Worm (Caenorhabditis elegans) whole organism, L2 larva: Measurements from ENCODE around the gene C28H8.8.

Source experiments
- F13H6.1 ChIP-seq: sonication (generic microtip); optimal IDR thresholded peaks from 2 replicates; lab custom pipeline; 2016; ENCODE audit warnings: missing genetic modification characterization, missing compliant biosample characterization
- R02D3.7 ChIP-seq: fragments of 150-350 bp; optimal IDR thresholded peaks from 2 replicates; lab custom pipeline; 2014; ENCODE audit warnings: missing biosample characterization, missing genetic modification characterization
- ZK546.5 ChIP-seq: sonication (generic microtip); optimal IDR thresholded peaks from 2 replicates; lab custom pipeline; 2017; ENCODE audit warnings: missing biosample characterization, missing genetic modification characterization
- aly-2 ChIP-seq: fragments of 150-350 bp; optimal IDR thresholded peaks from 2 replicates; lab custom pipeline; 2014; ENCODE audit warnings: missing biosample characterization, missing genetic modification characterization
- ama-1 ChIP-seq: fragments of 150-350 bp; optimal IDR thresholded peaks from 2 replicates; lab custom pipeline; 2018; ENCODE audit warnings: inconsistent platforms
- blmp-1 ChIP-seq: sonication (generic microtip); optimal IDR thresholded peaks from 2 replicates; lab custom pipeline; 2017; ENCODE audit warnings: missing genetic modification characterization, mild to moderate bottlenecking, missing compliant biosample characterization, antibody characterized with exemption, moderate library complexity; ENCODE audit not compliant: insufficient read depth
- ceh-16 ChIP-seq: fragments of 150-350 bp; optimal IDR thresholded peaks from 2 replicates; lab custom pipeline; 2014; ENCODE audit warnings: missing biosample characterization, missing genetic modification characterization
- ceh-82 ChIP-seq: fragments of 150-350 bp; optimal IDR thresholded peaks from 2 replicates; lab custom pipeline; 2014; ENCODE audit warnings: missing biosample characterization, missing genetic modification characterization
- crh-2 ChIP-seq: sonication (generic microtip); optimal IDR thresholded peaks from 2 replicates; lab custom pipeline; 2017; ENCODE audit warnings: missing biosample characterization, missing genetic modification characterization
- dmd-4 ChIP-seq: sonication (generic microtip); optimal IDR thresholded peaks from 2 replicates; lab custom pipeline; 2017; ENCODE audit warnings: missing biosample characterization, missing genetic modification characterization
- elt-1 ChIP-seq: fragments of 150-350 bp; optimal IDR thresholded peaks from 2 replicates; lab custom pipeline; 2014; ENCODE audit warnings: missing biosample characterization, missing genetic modification characterization
- elt-3 ChIP-seq: sonication (generic microtip); optimal IDR thresholded peaks from 2 replicates; lab custom pipeline; 2017; ENCODE audit warnings: missing biosample characterization, missing genetic modification characterization
- fos-1 ChIP-seq: fragments of 150-350 bp; optimal IDR thresholded peaks from 2 replicates; lab custom pipeline; 2014; ENCODE audit warnings: missing biosample characterization, missing genetic modification characterization
- gmeb-1 ChIP-seq: fragments of 150-350 bp; optimal IDR thresholded peaks from 2 replicates; lab custom pipeline; 2014; ENCODE audit warnings: missing biosample characterization, missing genetic modification characterization
- lin-11 ChIP-seq: fragments of 150-350 bp; sonication (generic microtip); optimal IDR thresholded peaks from 2 replicates; lab custom pipeline; 2014; ENCODE audit warnings: missing biosample characterization, missing genetic modification characterization, inconsistent platforms, mixed read lengths
- lin-13 ChIP-seq: fragments of 150-350 bp; optimal IDR thresholded peaks from 2 replicates; lab custom pipeline; 2014; ENCODE audit warnings: missing biosample characterization, missing genetic modification reagents, missing genetic modification characterization
- lin-39 ChIP-seq: fragments of 150-350 bp; optimal IDR thresholded peaks from 2 replicates; lab custom pipeline; 2014; ENCODE audit warnings: missing biosample characterization, missing genetic modification reagents, missing genetic modification characterization
- lsy-2 ChIP-seq, 2 experiments: fragments of 150-350 bp in 1 of 2; sonication (generic microtip) in 1 of 2; optimal IDR thresholded peaks; 2 replicates each; lab custom pipeline; 2014 to 2017; ENCODE audit warnings: missing biosample characterization in 2 of 2, missing genetic modification characterization in 2 of 2
- mbf-1 ChIP-seq: sonication (generic microtip); optimal IDR thresholded peaks from 2 replicates; lab custom pipeline; 2017; ENCODE audit warnings: missing biosample characterization, missing genetic modification characterization
- mdl-1 ChIP-seq, 2 experiments: fragments of 150-350 bp in 1 of 2; sonication (generic microtip) in 1 of 2; optimal IDR thresholded peaks; 2 replicates each; lab custom pipeline; 2017; ENCODE audit warnings: missing biosample characterization in 2 of 2, missing genetic modification characterization in 2 of 2
- nhr-10 ChIP-seq: sonication (generic microtip); optimal IDR thresholded peaks from 2 replicates; lab custom pipeline; 2017; ENCODE audit warnings: missing biosample characterization, missing genetic modification characterization
- nhr-11 ChIP-seq: fragments of 150-350 bp; optimal IDR thresholded peaks from 2 replicates; lab custom pipeline; 2014; ENCODE audit warnings: missing biosample characterization, missing genetic modification characterization
- nhr-12 ChIP-seq: fragments of 150-350 bp; optimal IDR thresholded peaks from 2 replicates; lab custom pipeline; 2014; ENCODE audit warnings: missing biosample characterization, missing genetic modification characterization
- nhr-129 ChIP-seq: fragments of 150-350 bp; optimal IDR thresholded peaks from 2 replicates; lab custom pipeline; 2014; ENCODE audit warnings: missing biosample characterization, missing genetic modification characterization
- nhr-21 ChIP-seq: fragments of 150-350 bp; optimal IDR thresholded peaks from 2 replicates; lab custom pipeline; 2014; ENCODE audit warnings: missing biosample characterization, missing genetic modification characterization
- nhr-23 ChIP-seq: fragments of 150-350 bp; optimal IDR thresholded peaks from 2 replicates; lab custom pipeline; 2014; ENCODE audit warnings: missing biosample characterization, missing genetic modification reagents, missing genetic modification characterization
- nhr-237 ChIP-seq: fragments of 150-350 bp; optimal IDR thresholded peaks from 2 replicates; lab custom pipeline; 2014; ENCODE audit warnings: missing biosample characterization, missing genetic modification characterization
- nhr-25 ChIP-seq: fragments of 150-350 bp; sonication (generic microtip); optimal IDR thresholded peaks from 3 replicates; lab custom pipeline; 2014; ENCODE audit warnings: missing biosample characterization, missing genetic modification characterization
- nhr-6 ChIP-seq: fragments of 150-350 bp; optimal IDR thresholded peaks from 2 replicates; lab custom pipeline; 2014; ENCODE audit warnings: missing biosample characterization, missing genetic modification characterization
- peb-1 ChIP-seq: fragments of 150-350 bp; optimal IDR thresholded peaks from 2 replicates; lab custom pipeline; 2014; ENCODE audit warnings: missing biosample characterization, missing genetic modification characterization
- skn-1 ChIP-seq: sonication (generic microtip); optimal IDR thresholded peaks from 2 replicates; lab custom pipeline; 2017; ENCODE audit warnings: missing biosample characterization, missing genetic modification characterization
- sma-3 ChIP-seq: sonication (generic microtip); optimal IDR thresholded peaks from 2 replicates; lab custom pipeline; 2016; ENCODE audit warnings: missing genetic modification reagents, missing genetic modification characterization, missing compliant biosample characterization
- sma-9 ChIP-seq, 2 experiments: fragments of 150-350 bp in 1 of 2; sonication (generic microtip) in 1 of 2; optimal IDR thresholded peaks; 2 replicates each; lab custom pipeline; 2014 to 2016; ENCODE audit warnings: missing genetic modification characterization in 2 of 2, mild to moderate bottlenecking in 1 of 2, missing biosample characterization in 1 of 2, missing compliant biosample characterization in 1 of 2, missing genetic modification reagents in 1 of 2, moderate library complexity in 1 of 2
- unc-55 ChIP-seq: fragments of 150-350 bp; sonication (generic microtip); optimal IDR thresholded peaks from 3 replicates; lab custom pipeline; 2014; ENCODE audit warnings: missing biosample characterization, missing genetic modification reagents, missing genetic modification characterization
- unc-62 ChIP-seq: fragments of 150-350 bp; optimal IDR thresholded peaks from 2 replicates; lab custom pipeline; 2014; ENCODE audit warnings: missing biosample characterization, missing genetic modification reagents, missing genetic modification characterization
- zag-1 ChIP-seq: fragments of 150-350 bp; optimal IDR thresholded peaks from 2 replicates; lab custom pipeline; 2014; ENCODE audit warnings: missing biosample characterization, missing genetic modification characterization
- ztf-4 ChIP-seq: fragments of 150-350 bp; optimal IDR thresholded peaks from 2 replicates; lab custom pipeline; 2014; ENCODE audit warnings: missing biosample characterization, missing genetic modification characterization

The C28H8.8 gene

ce11 chrIII:5917365-5917958 lies 28.9 kb upstream of the C28H8.8 start:
- TF ChIP-seq dmd-4 (no peak), nhr-6 (tag; lab: Kevin White, UChicago) (no peak), unc-62 (GFP tag; lab: Kevin White, UChicago) (no peak), lsy-2 (tag; optimal IDR thresholded peaks at IDR 0.05; lab: Kevin White, UChicago) (peak in 1 of 2 experiments; percentile 41), elt-1 (tag; lab: Kevin White, UChicago) (no peak), gmeb-1 (peak; percentile 50), nhr-11 (tag; lab: Kevin White, UChicago) (no peak), nhr-23 (no peak), nhr-129 (tag; lab: Kevin White, UChicago) (no peak), nhr-21 (tag; lab: Kevin White, UChicago) (peak; percentile 72), lin-39 (tag; lab: Kevin White, UChicago) (no peak), peb-1 (tag; lab: Kevin White, UChicago) (no peak), skn-1 (peak; percentile 89), sma-3 (peak; percentile 39), fos-1 (peak; percentile 40), ztf-4 (peak; percentile 26), R02D3.7 (tag; lab: Kevin White, UChicago) (no peak), lin-13 (GFP tag; lab: Kevin White, UChicago) (peak; percentile 9), nhr-25 (peak; percentile 4), lin-11 (tag; lab: Kevin White, UChicago) (no peak), zag-1 (tag; lab: Kevin White, UChicago) (no peak), ama-1 (lab: Kevin White, UChicago) (peak; percentile 14), ceh-82 (tag; lab: Kevin White, UChicago) (no peak), nhr-12 (no peak), aly-2 (tag; lab: Kevin White, UChicago) (no peak), F13H6.1 (tag; lab: Kevin White, UChicago) (peak; percentile 20), crh-2 (tag; lab: Kevin White, UChicago) (peak; percentile 84), unc-55 (GFP tag; lab: Kevin White, UChicago) (no peak), elt-3 (tag; lab: Kevin White, UChicago) (no peak), blmp-1 (no peak)

ce11 chrIII:5915926-5916325 lies 27.4 kb upstream of the C28H8.8 start:
- TF ChIP-seq ceh-16 (no peak), fos-1 (peak; percentile 78), skn-1 (peak; percentile 57), crh-2 (tag; lab: Kevin White, UChicago) (peak; percentile 44)

DNA sequence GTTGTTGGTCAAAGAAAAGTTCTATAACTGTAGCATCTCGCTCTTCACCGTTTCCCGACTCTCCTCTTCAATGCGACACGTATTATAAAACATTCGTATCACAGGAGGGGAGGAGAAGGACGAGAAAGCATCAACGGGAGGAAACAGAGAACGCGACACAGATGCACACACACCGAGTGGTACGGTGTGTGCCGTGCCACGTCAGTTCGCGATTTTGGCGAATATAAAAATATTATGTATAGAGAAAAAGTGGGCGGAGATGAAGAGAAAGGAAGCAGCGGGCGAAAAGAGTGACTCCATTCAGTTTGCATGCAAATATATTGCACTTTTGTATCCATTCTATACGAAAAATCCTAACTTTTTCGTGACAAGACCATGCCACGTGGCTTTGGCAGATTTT lies 26.1 kb upstream of the C28H8.8 start:
- TF ChIP-seq sma-9 (GFP tag; optimal IDR thresholded peaks at IDR 0.05; lab: Kevin White, UChicago) = peak; percentile 15
- TF ChIP-seq sma-9 (tag; optimal IDR thresholded peaks at IDR 0.05; lab: Kevin White, UChicago) = no peak
- TF ChIP-seq fos-1 = peak; percentile 67
- TF ChIP-seq nhr-237 = no peak
- peak; percentile 74 for TF ChIP-seq crh-2 (tag; lab: Kevin White, UChicago)
- no peak for TF ChIP-seq unc-55 (GFP tag; lab: Kevin White, UChicago)

ce11 chrIII:5908408-5908807 lies 19.8 kb upstream of the C28H8.8 start, which contains the start of gene C28H8.3:
Gene C28H8.3 (plus strand): TSS chrIII:5908700.
- TF ChIP-seq zag-1 (tag; lab: Kevin White, UChicago) (no peak), elt-1 (tag; lab: Kevin White, UChicago) (no peak), nhr-10 (tag; lab: Kevin White, UChicago) (no peak), unc-55 (GFP tag; lab: Kevin White, UChicago) (no peak)

DNA sequence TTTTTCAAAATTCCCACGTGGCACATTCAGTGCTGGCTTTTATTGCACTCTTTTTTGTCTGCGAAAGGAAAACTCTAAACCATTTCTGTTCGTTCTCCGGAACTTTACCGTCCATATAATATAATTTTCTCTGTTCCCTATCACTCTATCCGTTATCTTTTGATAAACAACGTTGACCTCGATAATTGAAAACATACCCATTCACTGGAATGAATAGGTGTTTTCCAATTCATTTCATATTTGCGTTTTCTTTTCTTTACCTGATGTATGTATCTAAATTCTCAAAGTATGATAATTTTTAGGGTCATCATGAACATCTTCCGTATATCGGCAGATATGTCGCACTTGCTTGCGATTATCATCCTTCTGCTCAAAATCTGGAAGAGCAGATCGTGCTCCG lies 18.2 kb upstream of the C28H8.8 start, which contains the start of gene erd-2.2:
Gene erd-2.2 (plus strand): TSS at position 301 of the 400 bp plus-strand sequence.
- TF ChIP-seq blmp-1 = no peak
- TF ChIP-seq nhr-23 = no peak
- TF ChIP-seq lin-11 (tag; lab: Kevin White, UChicago) = no peak
- no peak for TF ChIP-seq R02D3.7 (tag; lab: Kevin White, UChicago)
- no peak for TF ChIP-seq ceh-16
- TF ChIP-seq aly-2 (tag; lab: Kevin White, UChicago) = no peak
- no peak for TF ChIP-seq mbf-1 (tag; lab: Kevin White, UChicago)
- no peak for TF ChIP-seq nhr-21 (tag; lab: Kevin White, UChicago)
- no peak for TF ChIP-seq ZK546.5 (tag; lab: Kevin White, UChicago)
- no peak for TF ChIP-seq mdl-1 (tag; optimal IDR thresholded peaks at IDR 0.05; lab: Kevin White, UChicago)
